Fruit fly (Drosophila melanogaster) whole organism, wandering third instar larva: ENCODE data around the gene CG32816.

Source experiments
- Abd-B ChIP-seq: fragments of >200 bp; optimal IDR thresholded peaks from 2 replicates; lab custom pipeline; 2017; ENCODE audit warnings: missing biosample characterization, missing genetic modification characterization
- CG9705 ChIP-seq: fragments of 200-800 bp; sonication (Bioruptor generic); optimal IDR thresholded peaks from 2 replicates; lab custom pipeline; 2018; ENCODE audit warnings: missing biosample characterization, mild to moderate bottlenecking, missing genetic modification characterization
- Hr78 ChIP-seq: fragments of >200 bp; optimal IDR thresholded peaks from 2 replicates; lab custom pipeline; 2017; ENCODE audit warnings: missing biosample characterization, missing genetic modification characterization
- Hr83 ChIP-seq: fragments of 200-300 bp; sonication (Bioruptor generic); optimal IDR thresholded peaks from 2 replicates; lab custom pipeline; 2016; ENCODE audit warnings: missing biosample characterization, mild to moderate bottlenecking, missing genetic modification characterization, moderate library complexity; ENCODE audit not compliant: poor library complexity, severe bottlenecking
- Jra ChIP-seq: sonication (Bioruptor generic); optimal IDR thresholded peaks from 2 replicates; lab custom pipeline; 2016; ENCODE audit warnings: missing biosample characterization, missing genetic modification characterization
- Myc ChIP-seq: fragments of >200 bp; optimal IDR thresholded peaks from 2 replicates; lab custom pipeline; 2017
- OdsH ChIP-seq: fragments of 200-800 bp; sonication (Bioruptor generic); optimal IDR thresholded peaks from 2 replicates; lab custom pipeline; 2016; ENCODE audit warnings: missing biosample characterization, mild to moderate bottlenecking, missing genetic modification characterization
- Sp1 ChIP-seq: fragments of 200-800 bp; sonication (Bioruptor generic); optimal IDR thresholded peaks from 3 replicates; lab custom pipeline; 2019; ENCODE audit warnings: missing biosample characterization, mild to moderate bottlenecking, missing genetic modification characterization, moderate library complexity
- dsf ChIP-seq: sonication (Bioruptor generic); optimal IDR thresholded peaks from 2 replicates; lab custom pipeline; 2016; ENCODE audit warnings: missing biosample characterization, missing genetic modification characterization, borderline replicate concordance
- pan ChIP-seq: fragments of >200 bp; optimal IDR thresholded peaks from 2 replicates; lab custom pipeline; 2017
- psq ChIP-seq: fragments of 200-800 bp; sonication (Bioruptor generic); optimal IDR thresholded peaks from 3 replicates; lab custom pipeline; 2017; ENCODE audit warnings: missing biosample characterization, mild to moderate bottlenecking, missing genetic modification characterization, moderate library complexity

dm6 chrX:361418-361817 is 109.1 kb downstream of the CG32816 start:
- TF ChIP-seq Jra (GFP tag; lab: Kevin White, UChicago) (no peak), Sp1 (GFP tag; lab: Kevin White, UChicago) (peak; percentile 48), Abd-B (GFP tag; lab: Kevin White, UChicago) (no peak), Hr83 (GFP tag; lab: Kevin White, UChicago) (no peak), Myc (lab: Kevin White, UChicago) (peak; percentile 75), dsf (GFP tag; lab: Kevin White, UChicago) (no peak), OdsH (GFP tag; lab: Kevin White, UChicago) (no peak), CG9705 (GFP tag; lab: Kevin White, UChicago) (no peak), pan (lab: Kevin White, UChicago) (no peak), psq (GFP tag; lab: Kevin White, UChicago) (no peak), Hr78 (GFP tag; lab: Kevin White, UChicago) (no peak)
